Fruit fly (Drosophila melanogaster) whole organism, wandering third instar larva: ENCODE measurements around the gene Glg1.

Experiments used
- Abd-B ChIP-seq: fragments of >200 bp; optimal IDR thresholded peaks from 2 replicates; lab custom pipeline; 2017; ENCODE audit warnings: missing biosample characterization, missing genetic modification characterization
- CG32264 ChIP-seq: fragments of 200-800 bp; sonication (Bioruptor generic); optimal IDR thresholded peaks from 2 replicates; lab custom pipeline; 2016; ENCODE audit warnings: missing biosample characterization, missing genetic modification characterization
- CG9705 ChIP-seq: fragments of 200-800 bp; sonication (Bioruptor generic); optimal IDR thresholded peaks from 2 replicates; lab custom pipeline; 2018; ENCODE audit warnings: missing biosample characterization, mild to moderate bottlenecking, missing genetic modification characterization
- CrebA ChIP-seq: fragments of 200-800 bp; sonication (Bioruptor generic); optimal IDR thresholded peaks from 2 replicates; lab custom pipeline; 2016; ENCODE audit warnings: missing biosample characterization, mild to moderate bottlenecking, missing genetic modification characterization, borderline replicate concordance
- Dfd ChIP-seq: fragments of >200 bp; optimal IDR thresholded peaks from 2 replicates; lab custom pipeline; 2017; ENCODE audit warnings: missing biosample characterization, missing genetic modification characterization
- Dif ChIP-seq: fragments of 200-275, 200-300 bp; sonication (Bioruptor generic); optimal IDR thresholded peaks from 2 replicates; lab custom pipeline; 2018; ENCODE audit warnings: missing biosample characterization, missing genetic modification characterization; ENCODE audit not compliant: partially characterized antibody
- GATAd ChIP-seq: sonication (Bioruptor generic); optimal IDR thresholded peaks from 2 replicates; lab custom pipeline; 2016; ENCODE audit warnings: missing biosample characterization, missing genetic modification characterization
- HLH106 ChIP-seq: fragments of 200-800 bp; optimal IDR thresholded peaks from 3 replicates; lab custom pipeline; 2019; ENCODE audit warnings: missing biosample characterization, mild to moderate bottlenecking, missing genetic modification characterization, moderate library complexity
- Hnf4 ChIP-seq: fragments of 200-800 bp; sonication (Bioruptor generic); optimal IDR thresholded peaks from 2 replicates; lab custom pipeline; 2016; ENCODE audit warnings: missing biosample characterization, mild to moderate bottlenecking, missing genetic modification characterization
- Hr78 ChIP-seq: fragments of >200 bp; optimal IDR thresholded peaks from 2 replicates; lab custom pipeline; 2017; ENCODE audit warnings: missing biosample characterization, missing genetic modification characterization
- Hr83 ChIP-seq: fragments of 200-300 bp; sonication (Bioruptor generic); optimal IDR thresholded peaks from 2 replicates; lab custom pipeline; 2016; ENCODE audit warnings: missing biosample characterization, mild to moderate bottlenecking, missing genetic modification characterization, moderate library complexity; ENCODE audit not compliant: poor library complexity, severe bottlenecking
- Jra ChIP-seq: sonication (Bioruptor generic); optimal IDR thresholded peaks from 2 replicates; lab custom pipeline; 2016; ENCODE audit warnings: missing biosample characterization, missing genetic modification characterization
- Mio ChIP-seq: sonication (Bioruptor generic); optimal IDR thresholded peaks from 2 replicates; lab custom pipeline; 2016; ENCODE audit warnings: missing biosample characterization, missing genetic modification characterization
- Myc ChIP-seq: fragments of >200 bp; optimal IDR thresholded peaks from 2 replicates; lab custom pipeline; 2017
- N ChIP-seq: fragments of >200 bp; optimal IDR thresholded peaks from 2 replicates; lab custom pipeline; 2018; ENCODE audit warnings: missing biosample characterization, missing external identifiers, missing genetic modification characterization
- OdsH ChIP-seq: fragments of 200-800 bp; sonication (Bioruptor generic); optimal IDR thresholded peaks from 2 replicates; lab custom pipeline; 2016; ENCODE audit warnings: missing biosample characterization, mild to moderate bottlenecking, missing genetic modification characterization
- Rel ChIP-seq, 2 experiments: fragments of 200-800 bp; sonication (Bioruptor generic) in 1 of 2; optimal IDR thresholded peaks; 2 replicates in 1 of 2; 3 replicates in 1 of 2; lab custom pipeline; 2016 to 2019; ENCODE audit warnings: mild to moderate bottlenecking in 2 of 2, missing biosample characterization in 2 of 2, missing genetic modification characterization in 2 of 2, moderate library complexity in 1 of 2
- Sp1 ChIP-seq: fragments of 200-800 bp; sonication (Bioruptor generic); optimal IDR thresholded peaks from 3 replicates; lab custom pipeline; 2019; ENCODE audit warnings: missing biosample characterization, mild to moderate bottlenecking, missing genetic modification characterization, moderate library complexity
- Vsx2 ChIP-seq: fragments of 200-300, 225-300 bp; sonication (Bioruptor generic); optimal IDR thresholded peaks from 2 replicates; lab custom pipeline; 2018; ENCODE audit warnings: missing biosample characterization, missing genetic modification characterization; ENCODE audit not compliant: partially characterized antibody
- br ChIP-seq: fragments of 200-800 bp; sonication (Bioruptor generic); optimal IDR thresholded peaks from 2 replicates; lab custom pipeline; 2016; ENCODE audit warnings: missing biosample characterization, missing genetic modification characterization
- brk ChIP-seq: fragments of 200-800 bp; sonication (Bioruptor generic); optimal IDR thresholded peaks from 2 replicates; lab custom pipeline; 2016; ENCODE audit warnings: missing biosample characterization, mild to moderate bottlenecking, missing genetic modification characterization
- dl ChIP-seq, 2 experiments: fragments of 175-275, 200-275 bp in 1 of 2; fragments of 200-275 bp in 1 of 2; sonication (Bioruptor generic); optimal IDR thresholded peaks; lab custom pipeline; 2018; ENCODE audit warnings: mild to moderate bottlenecking in 2 of 2, missing biosample characterization in 2 of 2, missing genetic modification characterization in 2 of 2, moderate library complexity in 2 of 2; ENCODE audit not compliant: partially characterized antibody in 2 of 2, insufficient read depth in 1 of 2
- dmrt93B ChIP-seq: fragments of 200-800 bp; sonication (Bioruptor generic); optimal IDR thresholded peaks from 2 replicates; lab custom pipeline; 2018; ENCODE audit warnings: missing biosample characterization, mild to moderate bottlenecking, missing genetic modification characterization
- dsf ChIP-seq: sonication (Bioruptor generic); optimal IDR thresholded peaks from 2 replicates; lab custom pipeline; 2016; ENCODE audit warnings: missing biosample characterization, missing genetic modification characterization, borderline replicate concordance
- ey ChIP-seq: fragments of 200-800 bp; sonication (Bioruptor generic); optimal IDR thresholded peaks from 2 replicates; lab custom pipeline; 2016; ENCODE audit warnings: missing biosample characterization, missing genetic modification characterization
- foxo ChIP-seq, 2 experiments: fragments of 200-800 bp; sonication (Bioruptor generic); optimal IDR thresholded peaks; 2 replicates in 1 of 2; 3 replicates in 1 of 2; lab custom pipeline; 2016 to 2017; ENCODE audit warnings: missing biosample characterization in 2 of 2, missing genetic modification characterization in 2 of 2
- fru ChIP-seq: fragments of 200-800 bp; sonication (Bioruptor generic); optimal IDR thresholded peaks from 3 replicates; lab custom pipeline; 2016; ENCODE audit warnings: missing biosample characterization, mild to moderate bottlenecking, missing genetic modification characterization
- h ChIP-seq: fragments of 200-800 bp; sonication (Bioruptor generic); optimal IDR thresholded peaks from 3 replicates; lab custom pipeline; 2016; ENCODE audit warnings: missing biosample characterization, mild to moderate bottlenecking, missing genetic modification characterization
- jim ChIP-seq: fragments of 175-275, 200-325 bp; sonication (Bioruptor generic); optimal IDR thresholded peaks from 2 replicates; lab custom pipeline; 2016; ENCODE audit warnings: missing biosample characterization, mild to moderate bottlenecking, missing genetic modification characterization
- lola ChIP-seq: fragments of >200 bp; optimal IDR thresholded peaks from 2 replicates; lab custom pipeline; 2017; ENCODE audit warnings: missing biosample characterization, missing genetic modification characterization
- pan ChIP-seq: fragments of >200 bp; optimal IDR thresholded peaks from 2 replicates; lab custom pipeline; 2017
- psq ChIP-seq: fragments of 200-800 bp; sonication (Bioruptor generic); optimal IDR thresholded peaks from 3 replicates; lab custom pipeline; 2017; ENCODE audit warnings: missing biosample characterization, mild to moderate bottlenecking, missing genetic modification characterization, moderate library complexity
- rgr ChIP-seq: fragments of 200-800 bp; sonication (Bioruptor generic); optimal IDR thresholded peaks from 3 replicates; lab custom pipeline; 2016; ENCODE audit warnings: missing biosample characterization, mild to moderate bottlenecking, missing genetic modification characterization
- sage ChIP-seq: fragments of 200-800 bp; sonication (Bioruptor generic); optimal IDR thresholded peaks from 2 replicates; lab custom pipeline; 2016; ENCODE audit warnings: missing biosample characterization, mild to moderate bottlenecking, missing genetic modification characterization
- sv ChIP-seq: fragments of 200-800 bp; sonication (Bioruptor generic); optimal IDR thresholded peaks from 3 replicates; lab custom pipeline; 2016; ENCODE audit warnings: missing biosample characterization, missing genetic modification characterization
- tai ChIP-seq: sonication (Bioruptor generic); optimal IDR thresholded peaks from 2 replicates; lab custom pipeline; 2016; ENCODE audit warnings: missing biosample characterization, missing genetic modification characterization
- usp ChIP-seq: fragments of >200 bp; optimal IDR thresholded peaks from 2 replicates; lab custom pipeline; 2017; ENCODE audit warnings: missing biosample characterization, missing genetic modification characterization
- woc ChIP-seq: sonication (Bioruptor generic); optimal IDR thresholded peaks from 2 replicates; lab custom pipeline; 2016; ENCODE audit warnings: missing biosample characterization, mild to moderate bottlenecking, missing genetic modification characterization

The Glg1 gene

DNA sequence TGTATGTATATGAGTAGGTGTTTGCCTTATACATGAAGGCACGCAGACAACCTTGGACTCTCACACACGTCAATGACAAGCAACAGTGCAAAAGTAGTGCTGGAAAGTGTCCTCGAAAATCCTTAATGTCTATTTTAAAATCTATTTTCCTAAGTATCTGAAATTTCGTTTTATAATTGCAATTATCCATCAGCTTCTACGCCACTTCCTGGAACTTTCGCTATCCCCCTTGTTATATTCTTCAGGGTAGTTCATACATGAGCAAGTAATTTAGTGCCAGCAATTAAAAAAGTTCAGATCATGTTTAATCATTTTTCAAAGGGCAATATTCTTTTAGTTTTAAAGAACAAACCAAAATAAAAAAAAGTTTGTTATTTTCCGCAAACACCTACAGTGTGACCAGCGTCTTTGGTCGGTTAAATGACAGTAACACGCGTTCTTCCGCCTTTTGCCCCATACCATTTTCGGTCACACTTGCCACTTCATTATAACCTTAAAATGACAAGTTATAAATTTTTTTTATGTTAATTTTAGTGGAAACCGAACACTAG is 9.5 kb upstream of the Glg1 start (continued):
- TF ChIP-seq Jra (GFP tag; lab: Kevin White, UChicago), result no peak
- peak; percentile 59 for TF ChIP-seq Hnf4 (GFP tag; lab: Kevin White, UChicago)
- TF ChIP-seq Mio (GFP tag; lab: Kevin White, UChicago), result no peak
- TF ChIP-seq Vsx2, result no peak
- TF ChIP-seq Hr78 (GFP tag; lab: Kevin White, UChicago), result peak; percentile 11

DNA sequence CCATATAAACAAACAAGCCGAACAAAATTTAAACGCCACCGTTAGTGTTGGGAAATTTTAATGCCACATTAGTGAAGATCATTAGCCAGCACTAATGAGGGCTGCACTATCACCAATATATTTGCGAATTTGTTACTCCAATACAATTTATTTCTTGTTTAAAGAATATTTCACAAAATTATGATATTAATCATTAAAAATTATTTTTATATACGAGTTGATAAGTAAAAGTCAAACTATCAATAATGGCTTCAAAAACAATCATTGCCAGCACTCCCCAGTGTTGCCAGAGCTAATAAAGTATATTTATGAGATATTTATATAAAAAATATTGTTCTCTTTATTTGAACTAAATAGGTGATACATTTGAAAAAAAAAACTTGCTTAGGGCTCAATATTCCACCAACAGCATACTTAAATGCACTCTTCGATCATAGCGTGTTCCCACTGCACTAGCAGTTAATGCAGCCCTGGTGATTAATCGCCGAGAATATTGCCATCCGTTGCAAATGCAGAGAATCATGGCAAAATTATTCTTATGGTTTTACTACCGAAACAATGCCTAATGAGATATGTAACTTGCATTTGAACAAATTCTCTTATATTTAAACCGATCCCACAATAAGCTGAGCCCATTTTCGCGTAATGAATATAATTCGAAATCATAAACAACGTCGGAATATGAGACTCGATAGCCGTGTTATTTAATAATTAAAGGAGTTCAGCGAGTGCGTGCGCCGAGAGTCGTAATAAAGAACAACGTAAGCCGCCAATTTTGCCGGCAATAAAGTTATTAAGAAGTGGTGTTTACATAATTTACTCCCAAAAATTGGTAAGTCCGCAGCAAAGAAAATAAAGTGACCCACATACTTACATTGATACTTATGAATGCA is 8.7 kb upstream of the Glg1 start, which contains the start of the genes SAK and Cdk12:
TSS of gene SAK (minus strand) at position 65 of the 893 bp plus-strand sequence.
TSS of gene Cdk12 (plus strand) at position 484 of the 893 bp plus-strand sequence.
- peak; percentile 80 for TF ChIP-seq psq (GFP tag; lab: Kevin White, UChicago)
- TF ChIP-seq h, result peak; percentile 70
- TF ChIP-seq CG32264 (GFP tag; lab: Kevin White, UChicago), result no peak
- TF ChIP-seq Rel (GFP tag; optimal IDR thresholded peaks at IDR 0.05; lab: Kevin White, UChicago), result peak; percentile 42
- TF ChIP-seq Rel (tag; optimal IDR thresholded peaks at IDR 0.05; lab: Kevin White, UChicago), result peak; percentile 48
- TF ChIP-seq Dfd (GFP tag; lab: Kevin White, UChicago), result no peak
- TF ChIP-seq rgr, result peak; percentile 85
- peak; percentile 58 for TF ChIP-seq ey (GFP tag; lab: Kevin White, UChicago)
- peak; percentile 56 for TF ChIP-seq br (GFP tag; lab: Kevin White, UChicago)
- TF ChIP-seq OdsH (GFP tag; lab: Kevin White, UChicago), result peak; percentile 77
- peak; percentile 50 for TF ChIP-seq GATAd (GFP tag; lab: Kevin White, UChicago)
- no peak for TF ChIP-seq usp (GFP tag; lab: Kevin White, UChicago)
- TF ChIP-seq sv (GFP tag; lab: Kevin White, UChicago), result peak; percentile 79
- TF ChIP-seq Dif (GFP tag; lab: Kevin White, UChicago), result no peak
- TF ChIP-seq Mio (GFP tag; lab: Kevin White, UChicago), result no peak
- peak; percentile 87 for TF ChIP-seq Sp1 (GFP tag; lab: Kevin White, UChicago)
- TF ChIP-seq Vsx2, result no peak
- TF ChIP-seq Abd-B (GFP tag; lab: Kevin White, UChicago), result no peak
- peak in 1 of 2 experiments; percentile 89 for TF ChIP-seq foxo (GFP tag; optimal IDR thresholded peaks at IDR 0.05; lab: Kevin White, UChicago)
- TF ChIP-seq pan, result no peak
- TF ChIP-seq dsf, result peak; percentile 34
- no peak for TF ChIP-seq dl (GFP tag; optimal IDR thresholded peaks at IDR 0.05; lab: Kevin White, UChicago; ENCODE audit: insufficient read depth in 1 of 2, partially characterized antibody in 2 of 2)
- TF ChIP-seq woc (GFP tag; lab: Kevin White, UChicago), result peak; percentile 55
- peak; percentile 71 for TF ChIP-seq CG9705
- TF ChIP-seq HLH106 (tag; lab: Kevin White, UChicago), result peak; percentile 90
- TF ChIP-seq Hr78 (GFP tag; lab: Kevin White, UChicago), result peak; percentile 64
- no peak for TF ChIP-seq jim
- TF ChIP-seq sage (GFP tag; lab: Kevin White, UChicago), result peak; percentile 55
- TF ChIP-seq CrebA, result no peak
- TF ChIP-seq fru (GFP tag; lab: Kevin White, UChicago), result peak; percentile 79
- TF ChIP-seq dmrt93B (GFP tag; lab: Kevin White, UChicago), result peak; percentile 80
- peak; percentile 18 for TF ChIP-seq Myc
- peak; percentile 69 for TF ChIP-seq N (GFP tag; lab: Kevin White, UChicago)
- no peak for TF ChIP-seq lola (GFP tag; lab: Kevin White, UChicago)
- no peak for TF ChIP-seq tai
- peak; percentile 57 for TF ChIP-seq brk (GFP tag; lab: Kevin White, UChicago)
- peak; percentile 62 for TF ChIP-seq Jra (GFP tag; lab: Kevin White, UChicago)
- TF ChIP-seq Hr83 (GFP tag; lab: Kevin White, UChicago), result peak; percentile 82
- TF ChIP-seq Hnf4 (GFP tag; lab: Kevin White, UChicago), result peak; percentile 71
- TF ChIP-seq, all 38 proteins: peak for 25
